Fruit fly (Drosophila melanogaster): ENCODE results near the gene CG4022.
A peak's percentile ranks its signal among the peaks of the same experiment; 100 is the strongest.

The CG4022 gene

DNA sequence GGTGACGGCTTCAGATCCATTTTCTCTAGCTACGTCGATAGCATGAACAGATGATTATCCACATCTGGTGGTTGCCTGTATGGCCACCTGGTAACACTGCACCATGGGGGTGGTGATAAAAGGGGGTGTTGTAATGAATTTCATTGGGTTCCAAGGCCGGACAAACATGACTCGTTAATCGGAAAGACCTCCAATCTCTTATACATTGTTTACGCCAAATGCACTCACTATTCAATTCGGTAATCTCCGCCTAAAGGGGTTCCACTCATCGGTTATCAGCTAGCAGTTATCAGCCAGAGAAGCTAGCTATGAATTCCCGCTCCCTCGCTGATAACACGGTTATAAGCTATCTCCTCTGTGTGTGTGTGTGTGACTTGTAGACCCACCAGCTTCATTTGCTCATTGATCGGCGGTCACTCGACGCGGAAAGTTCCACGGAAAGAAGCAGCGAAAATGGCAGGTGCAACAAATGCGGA is 50.4 kb downstream of the CG4022 start, which contains the start of gene Pdxk (continued):
- TF ChIP-seq CG2129 (GFP tag; IDR thresholded peaks at IDR 0.05; ENCODE audit: partially characterized antibody) (no peak), Kr (GFP tag; optimal IDR thresholded peaks at IDR 0.05) (no peak), Dip2 (GFP tag; IDR thresholded peaks at IDR 0.05) (no peak), ems (GFP tag; optimal IDR thresholded peaks at IDR 0.05) (no peak), ac (GFP tag; optimal IDR thresholded peaks at IDR 0.05) (no peak), Atf-2 (GFP tag; optimal IDR thresholded peaks at IDR 0.05) (no peak), Spps (tag; optimal IDR thresholded peaks at IDR 0.05) (no peak), sisA (GFP tag; IDR thresholded peaks at IDR 0.05) (no peak), CG7745 (tag; optimal IDR thresholded peaks at IDR 0.05) (no peak), CG31441 (GFP tag; IDR thresholded peaks at IDR 0.05) (0 out of 2 replicates have a peak, but pooled peaks have one; percentile 21), CoRest (tag; optimal IDR thresholded peaks at IDR 0.05) (peak; percentile 12), HLH4C (GFP tag; IDR thresholded peaks at IDR 0.05; ENCODE audit: partially characterized antibody) (0 out of 3 replicates have a peak, but pooled peaks have one; percentile 30), Hmr (GFP tag; optimal IDR thresholded peaks at IDR 0.05) (peak; percentile 43), Doc3 (GFP tag; IDR thresholded peaks at IDR 0.05; ENCODE audit: partially characterized antibody) (no peak), CG5245 (GFP tag; optimal IDR thresholded peaks at IDR 0.05) (no peak), D19B (GFP tag; optimal IDR thresholded peaks at IDR 0.05) (no peak), CG10366 (GFP tag; IDR thresholded peaks at IDR 0.05) (no peak), CG16815 (GFP tag; optimal IDR thresholded peaks at IDR 0.05) (no peak), CG6254 (GFP tag; optimal IDR thresholded peaks at IDR 0.05) (peak; percentile 15), bab2 (GFP tag; optimal IDR thresholded peaks at IDR 0.05) (no peak), MESR4 (GFP tag; optimal IDR thresholded peaks at IDR 0.05) (peak; percentile 53), NK7.1 (GFP tag; optimal IDR thresholded peaks at IDR 0.05) (no peak), CG16779 (GFP tag; IDR thresholded peaks at IDR 0.05) (no peak), CrebB (tag; optimal IDR thresholded peaks at IDR 0.05) (peak; percentile 45), NfI (GFP tag; optimal IDR thresholded peaks at IDR 0.05) (no peak), ranshi (GFP tag; IDR thresholded peaks at IDR 0.05) (no peak), lbe (GFP tag; optimal IDR thresholded peaks at IDR 0.05) (peak; percentile 5), CG6175 (GFP tag; IDR thresholded peaks at IDR 0.05) (no peak), danr (GFP tag; IDR thresholded peaks at IDR 0.05) (no peak), knrl (GFP tag; IDR thresholded peaks at IDR 0.05; ENCODE audit: partially characterized antibody) (no peak), Oli (tag; optimal IDR thresholded peaks at IDR 0.05) (no peak), fu2 (GFP tag; optimal IDR thresholded peaks at IDR 0.05) (no peak), Ets65A (GFP tag) (no peak), zen2 (GFP tag; IDR thresholded peaks at IDR 0.05; ENCODE audit: partially characterized antibody) (no peak), br (optimal IDR thresholded peaks at IDR 0.05) (no peak), caup (GFP tag; optimal IDR thresholded peaks at IDR 0.05; ENCODE audit: severe bottlenecking) (peak; percentile 45), CG9437 (GFP tag; optimal IDR thresholded peaks at IDR 0.05) (peak; percentile 47), Lim3 (GFP tag; IDR thresholded peaks at IDR 0.05) (no peak), CG9797 (GFP tag; optimal IDR thresholded peaks at IDR 0.05) (peak; percentile 49), CG18619 (GFP tag; optimal IDR thresholded peaks at IDR 0.05) (no peak), CG17385 (GFP tag; optimal IDR thresholded peaks at IDR 0.05) (peak; percentile 32), bsh (GFP tag; optimal IDR thresholded peaks at IDR 0.05) (no peak), h (optimal IDR thresholded peaks at IDR 0.05) (no peak), sob (GFP tag; IDR thresholded peaks at IDR 0.05) (peak; percentile 38; the same call in 1 of the 2 replicates), Dbx (GFP tag; IDR thresholded peaks at IDR 0.05) (no peak), CG1603 (tag; optimal IDR thresholded peaks at IDR 0.05) (peak; percentile 49), oc (tag; optimal IDR thresholded peaks at IDR 0.05) (no peak), Dp (GFP tag; optimal IDR thresholded peaks at IDR 0.05) (peak; percentile 41), CG12104 (GFP tag; optimal IDR thresholded peaks at IDR 0.05) (no peak), CG30403 (GFP tag; optimal IDR thresholded peaks at IDR 0.05) (no peak), CG11695 (GFP tag; IDR thresholded peaks at IDR 0.05) (no peak)

All from whole organism, embryonic.